Fruit fly (Drosophila melanogaster): ENCODE measurements around the gene UbcE2M.

dm6 chr3L:8151727-8152199 lies 46.0 kb downstream of the UbcE2M start, which contains the start of gene CG13676:
- TF ChIP-seq CG8478 (optimal IDR thresholded peaks at IDR 0.05) (no peak), Dll (optimal IDR thresholded peaks at IDR 0.05) (no peak)
